Fruit fly (Drosophila melanogaster) whole organism, embryonic: ENCODE results near the gene Fatp1.
A peak's percentile ranks its signal among the peaks of the same experiment; 100 is the strongest.

ENCODE experiments used
- CG10979 ChIP-seq: fragments of 200-800 bp; sonication (Bioruptor generic); optimal IDR thresholded peaks from 2 replicates; lab custom pipeline; 2018; ENCODE audit warnings: missing biosample characterization, mild to moderate bottlenecking, missing genetic modification characterization, moderate library complexity
- CG12769 ChIP-seq: fragments of 200-800 bp; sonication (Bioruptor generic); optimal IDR thresholded peaks from 2 replicates; lab custom pipeline; 2019; ENCODE audit warnings: missing biosample characterization, mild to moderate bottlenecking, missing genetic modification characterization, moderate library complexity
- CG13296 ChIP-seq: fragments of 200-800 bp; sonication (Bioruptor generic); optimal IDR thresholded peaks from 3 replicates; lab custom pipeline; 2018; ENCODE audit warnings: missing biosample characterization, mild to moderate bottlenecking, missing genetic modification characterization
- CG13424 ChIP-seq: fragments of 200-800 bp; sonication (Bioruptor generic); optimal IDR thresholded peaks from 2 replicates; lab custom pipeline; 2019; ENCODE audit warnings: missing biosample characterization, mild to moderate bottlenecking, missing genetic modification characterization, moderate library complexity
- CG14014 ChIP-seq: fragments of 200-800 bp; sonication (Bioruptor generic); IDR thresholded peaks from 2 replicates; pipeline ENCODE4 v1.3.6; 2022; ENCODE audit warnings: missing biosample characterization, missing genetic modification characterization
- CG15269 ChIP-seq: fragments of 200-800 bp; sonication (Bioruptor generic); optimal IDR thresholded peaks from 2 replicates; lab custom pipeline; 2018; ENCODE audit warnings: missing biosample characterization, mild to moderate bottlenecking, missing genetic modification characterization, moderate library complexity
- CG17568 ChIP-seq: fragments of 200-800 bp; sonication (Bioruptor generic); optimal IDR thresholded peaks from 2 replicates; lab custom pipeline; 2018; ENCODE audit warnings: missing biosample characterization, mild to moderate bottlenecking, missing genetic modification characterization, moderate library complexity
- CG2199 ChIP-seq: fragments of 200-800 bp; sonication (Bioruptor generic); IDR thresholded peaks from 3 replicates; pipeline ENCODE4 v1.3.6; 2022; ENCODE audit warnings: missing biosample characterization, missing genetic modification characterization
- CG2678 ChIP-seq: fragments of 200-800 bp; sonication (Bioruptor generic); optimal IDR thresholded peaks from 3 replicates; lab custom pipeline; 2019; ENCODE audit warnings: missing biosample characterization, mild to moderate bottlenecking, missing genetic modification characterization, moderate library complexity
- CG34376 ChIP-seq: fragments of 200-800 bp; sonication (Bioruptor generic); optimal IDR thresholded peaks from 2 replicates; lab custom pipeline; 2018; ENCODE audit warnings: missing biosample characterization, mild to moderate bottlenecking, missing genetic modification characterization
- CG3847 ChIP-seq: fragments of 200-800 bp; sonication (Bioruptor generic); IDR thresholded peaks from 2 replicates; pipeline ENCODE4 v1.3.6; 2022; ENCODE audit warnings: missing biosample characterization, missing genetic modification characterization
- CG4282 ChIP-seq: fragments of 200-800 bp; sonication (Bioruptor generic); optimal IDR thresholded peaks from 2 replicates; lab custom pipeline; 2016; ENCODE audit warnings: missing biosample characterization, missing genetic modification characterization
- CG5180 ChIP-seq: fragments of 200-800 bp; sonication (Bioruptor generic); optimal IDR thresholded peaks from 3 replicates; lab custom pipeline; 2017; ENCODE audit warnings: missing biosample characterization, missing genetic modification characterization, mild to moderate bottlenecking, moderate library complexity, missing genetic modification reagents
- CG6791 ChIP-seq: fragments of 200-800 bp; sonication (Bioruptor generic); IDR thresholded peaks from 3 replicates; pipeline ENCODE4 v1.3.6; 2022; ENCODE audit warnings: missing biosample characterization, missing genetic modification characterization; ENCODE audit not compliant: partially characterized antibody
- CG8290 ChIP-seq, 3 experiments: fragments of 200-800 bp; sonication (Bioruptor generic); optimal IDR thresholded peaks; 2 replicates each; lab custom pipeline; 2016 to 2019; ENCODE audit warnings: missing biosample characterization in 3 of 3, missing genetic modification characterization in 3 of 3, mild to moderate bottlenecking in 2 of 3, moderate library complexity in 1 of 3
- CG9609 ChIP-seq: fragments of 200-800 bp; sonication (Bioruptor generic); optimal IDR thresholded peaks from 3 replicates; lab custom pipeline; 2016; ENCODE audit warnings: missing biosample characterization, missing genetic modification characterization
- Dref ChIP-seq: fragments of 200-800 bp; sonication (Bioruptor generic); IDR thresholded peaks from 2 replicates; pipeline ENCODE4 v1.3.6; 2022; ENCODE audit warnings: missing biosample characterization, missing genetic modification characterization
- Lpt ChIP-seq: fragments of >200 bp; optimal IDR thresholded peaks from 2 replicates; lab custom pipeline; 2018; ENCODE audit warnings: missing biosample characterization, missing genetic modification characterization
- Med ChIP-seq: fragments of 200-800 bp; sonication (Bioruptor generic); peaks from one replicate; lab custom pipeline; 2016; ENCODE audit warnings: missing biosample characterization, missing genetic modification characterization, mild to moderate bottlenecking, inconsistent platforms, moderate library complexity
- Pdp1 ChIP-seq, 2 experiments: fragments of 200-800 bp; sonication (Bioruptor generic); optimal IDR thresholded peaks; 3 replicates each; lab custom pipeline; 2016; ENCODE audit warnings: missing biosample characterization in 2 of 2, missing genetic modification characterization in 2 of 2, mild to moderate bottlenecking in 1 of 2, moderate library complexity in 1 of 2
- Sox100B ChIP-seq: fragments of 200-800 bp; sonication (Bioruptor generic); optimal IDR thresholded peaks from 3 replicates; lab custom pipeline; 2018; ENCODE audit warnings: missing biosample characterization, mild to moderate bottlenecking, missing genetic modification characterization
- abd-A ChIP-seq: fragments of 200-800 bp; sonication (Bioruptor generic); optimal IDR thresholded peaks from 3 replicates; lab custom pipeline; 2019; ENCODE audit warnings: missing biosample characterization, mild to moderate bottlenecking, missing genetic modification characterization, moderate library complexity
- chinmo ChIP-seq: fragments of 200-800 bp; sonication (Bioruptor generic); IDR thresholded peaks from 4 replicates; pipeline ENCODE4 v1.3.6; 2022; ENCODE audit warnings: missing biosample characterization, missing genetic modification characterization; ENCODE audit not compliant: partially characterized antibody
- crol ChIP-seq: fragments of 200-800 bp; sonication (Bioruptor generic); IDR thresholded peaks from 2 replicates; pipeline ENCODE4 v1.3.6; 2022; ENCODE audit warnings: missing biosample characterization, missing genetic modification characterization
- cwo ChIP-seq: fragments of 200-800 bp; sonication (Bioruptor generic); optimal IDR thresholded peaks from 3 replicates; lab custom pipeline; 2017; ENCODE audit warnings: missing biosample characterization, missing genetic modification characterization, mild to moderate bottlenecking, moderate library complexity, missing genetic modification reagents
- dmrt99B ChIP-seq: fragments of 200-800 bp; sonication (Bioruptor generic); optimal IDR thresholded peaks from 2 replicates; lab custom pipeline; 2018; ENCODE audit warnings: missing biosample characterization, mild to moderate bottlenecking, missing genetic modification characterization, moderate library complexity
- fd3F ChIP-seq: fragments of 200-800 bp; sonication (Bioruptor generic); optimal IDR thresholded peaks from 2 replicates; lab custom pipeline; 2018; ENCODE audit warnings: missing biosample characterization, mild to moderate bottlenecking, missing genetic modification characterization, moderate library complexity
- ftz-f1 ChIP-seq: fragments of 200-800 bp; sonication (Bioruptor generic); optimal IDR thresholded peaks from 2 replicates; lab custom pipeline; 2016; ENCODE audit warnings: missing biosample characterization, missing genetic modification characterization
- gem ChIP-seq: fragments of 200-800 bp; sonication (Bioruptor generic); optimal IDR thresholded peaks from 2 replicates; lab custom pipeline; 2019; ENCODE audit warnings: missing biosample characterization, mild to moderate bottlenecking, missing genetic modification characterization, moderate library complexity
- hth ChIP-seq: fragments of >200 bp; optimal IDR thresholded peaks from 2 replicates; lab custom pipeline; 2017; ENCODE audit warnings: inconsistent platforms
- pita ChIP-seq: fragments of 200-800 bp; sonication (Bioruptor generic); optimal IDR thresholded peaks from 2 replicates; lab custom pipeline; 2017; ENCODE audit warnings: missing biosample characterization, mild to moderate bottlenecking, missing genetic modification characterization
- pzg ChIP-seq: fragments of 200-800 bp; sonication (Bioruptor generic); optimal IDR thresholded peaks from 3 replicates; lab custom pipeline; 2018; ENCODE audit warnings: missing biosample characterization, mild to moderate bottlenecking, missing genetic modification characterization, moderate library complexity
- sens ChIP-seq: fragments of 200-800 bp; sonication (Bioruptor generic); peaks from one replicate; lab custom pipeline; 2016; ENCODE audit warnings: missing biosample characterization, missing genetic modification characterization
- so ChIP-seq: fragments of 200-800 bp; sonication (Bioruptor generic); IDR thresholded peaks from 3 replicates; pipeline ENCODE4 v1.3.6; 2022; ENCODE audit warnings: missing biosample characterization, missing genetic modification characterization
- sr ChIP-seq: fragments of 200-800 bp; sonication (Bioruptor generic); IDR thresholded peaks from 3 replicates; pipeline ENCODE4 v1.3.6; 2022; ENCODE audit warnings: missing biosample characterization, missing genetic modification characterization
- unpg ChIP-seq: fragments of 200-800 bp; sonication (Bioruptor generic); optimal IDR thresholded peaks from 3 replicates; lab custom pipeline; 2018; ENCODE audit warnings: missing biosample characterization, mild to moderate bottlenecking, missing genetic modification characterization, moderate library complexity
- zfh1 ChIP-seq: fragments of 200-800 bp; sonication (Bioruptor generic); IDR thresholded peaks from 3 replicates; pipeline ENCODE4 v1.3.6; 2022; ENCODE audit warnings: missing biosample characterization, missing genetic modification characterization

Gene Fatp1

DNA sequence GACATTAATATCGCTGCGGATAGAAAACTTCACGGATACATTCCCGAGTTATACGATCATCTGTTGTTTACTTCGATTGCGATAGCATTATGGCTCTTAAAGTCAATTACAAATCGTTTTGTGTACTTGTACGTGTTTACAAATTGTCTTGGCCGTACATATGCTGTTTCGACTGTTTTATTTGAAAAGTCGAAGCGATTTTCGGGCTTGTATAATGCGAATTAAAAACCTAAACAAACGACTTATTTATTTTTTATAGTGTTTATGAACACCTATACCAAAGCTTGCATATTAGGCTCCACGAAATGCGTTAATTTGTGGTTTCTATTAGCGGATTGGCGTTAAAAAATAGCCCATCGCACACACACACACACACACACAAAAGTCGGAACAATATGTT lies 44.8 kb downstream of the Fatp1 start (continued):
- TF ChIP-seq Dref (GFP tag; lab: Robert Waterston, UW), result no peak
- TF ChIP-seq CG5180 (GFP tag; lab: Kevin White, UChicago), result peak; percentile 22
- TF ChIP-seq CG13296 (GFP tag; lab: Kevin White, UChicago), result peak; percentile 41
- peak; percentile 5 for TF ChIP-seq CG17568
- TF ChIP-seq fd3F (GFP tag; lab: Kevin White, UChicago), result peak; percentile 13
- TF ChIP-seq CG6791 (GFP tag; lab: Robert Waterston, UW), result no peak
- peak; percentile 37 for TF ChIP-seq CG2678
- no peak for TF ChIP-seq hth
- peak; percentile 23 for TF ChIP-seq unpg (GFP tag; lab: Kevin White, UChicago)
- TF ChIP-seq CG8290 (GFP tag; optimal IDR thresholded peaks at IDR 0.05; lab: Kevin White, UChicago), result no peak
- TF ChIP-seq CG8290 (tag; optimal IDR thresholded peaks at IDR 0.05; lab: Kevin White, UChicago), result peak in 1 of 2 experiments; percentile 3
- no peak for TF ChIP-seq pzg (GFP tag; lab: Kevin White, UChicago)
- TF ChIP-seq CG34376 (GFP tag; lab: Kevin White, UChicago), result no peak
- TF ChIP-seq Sox100B (GFP tag; lab: Kevin White, UChicago), result peak; percentile 25
- TF ChIP-seq CG14014, result peak; percentile 11; the same call in 1 of the 2 replicates
- TF ChIP-seq pita (GFP tag; lab: Kevin White, UChicago), result no peak
- TF ChIP-seq CG13424 (tag; lab: Kevin White, UChicago), result peak; percentile 10
- TF ChIP-seq CG15269 (tag; lab: Kevin White, UChicago), result peak; percentile 11
- peak; percentile 51 for TF ChIP-seq sens (GFP tag; lab: Kevin White, UChicago)
- TF ChIP-seq ftz-f1 (GFP tag; lab: Kevin White, UChicago), result no peak

dm6 chr2L:10470211-10470610 lies 46.8 kb downstream of the Fatp1 start:
- TF ChIP-seq Lpt (GFP tag; lab: Kevin White, UChicago) (no peak), sr (0 out of 3 replicates have a peak, but pooled peaks have one; percentile 37), dmrt99B (tag; lab: Kevin White, UChicago) (no peak), gem (tag; lab: Kevin White, UChicago) (no peak), so (GFP tag; lab: Robert Waterston, UW) (0 out of 3 replicates have a peak, but pooled peaks have one; percentile 36), CG4282 (GFP tag; lab: Kevin White, UChicago) (no peak), CG14014 (peak; percentile 13; the same call in 1 of the 2 replicates), chinmo (GFP tag; lab: Robert Waterston, UW) (0 out of 4 replicates have a peak, but pooled peaks have one; percentile 30), CG8290 (GFP tag; optimal IDR thresholded peaks at IDR 0.05; lab: Kevin White, UChicago) (no peak), CG8290 (tag; optimal IDR thresholded peaks at IDR 0.05; lab: Kevin White, UChicago) (peak in 1 of 2 experiments; percentile 3), CG2199 (GFP tag; lab: Robert Waterston, UW) (peak; percentile 98), Med (GFP tag; lab: Kevin White, UChicago) (peak; percentile 2)

dm6 chr2L:10468978-10469377 lies 48.0 kb downstream of the Fatp1 start:
- TF ChIP-seq CG9609 (GFP tag; lab: Kevin White, UChicago) (no peak), abd-A (tag; lab: Kevin White, UChicago) (peak; percentile 13), Med (GFP tag; lab: Kevin White, UChicago) (peak; percentile 39), CG10979 (no peak), chinmo (GFP tag; lab: Robert Waterston, UW) (0 out of 4 replicates have a peak, but pooled peaks have one; percentile 36), ftz-f1 (GFP tag; lab: Kevin White, UChicago) (peak; percentile 69), sr (peak; percentile 98), crol (peak; percentile 65; the same call in 1 of the 2 replicates), CG12769 (tag; lab: Kevin White, UChicago) (peak; percentile 76), cwo (GFP tag; lab: Kevin White, UChicago) (peak; percentile 96), CG3847 (GFP tag; lab: Robert Waterston, UW) (no peak), zfh1 (0 out of 3 replicates have a peak, but pooled peaks have one; percentile 18), Pdp1 (GFP tag; optimal IDR thresholded peaks at IDR 0.05; lab: Kevin White, UChicago) (peak in 1 of 2 experiments; percentile 87)
